Fruit fly (Drosophila melanogaster): Measurements from ENCODE around the gene CG33290.

CG33290 gene

DNA sequence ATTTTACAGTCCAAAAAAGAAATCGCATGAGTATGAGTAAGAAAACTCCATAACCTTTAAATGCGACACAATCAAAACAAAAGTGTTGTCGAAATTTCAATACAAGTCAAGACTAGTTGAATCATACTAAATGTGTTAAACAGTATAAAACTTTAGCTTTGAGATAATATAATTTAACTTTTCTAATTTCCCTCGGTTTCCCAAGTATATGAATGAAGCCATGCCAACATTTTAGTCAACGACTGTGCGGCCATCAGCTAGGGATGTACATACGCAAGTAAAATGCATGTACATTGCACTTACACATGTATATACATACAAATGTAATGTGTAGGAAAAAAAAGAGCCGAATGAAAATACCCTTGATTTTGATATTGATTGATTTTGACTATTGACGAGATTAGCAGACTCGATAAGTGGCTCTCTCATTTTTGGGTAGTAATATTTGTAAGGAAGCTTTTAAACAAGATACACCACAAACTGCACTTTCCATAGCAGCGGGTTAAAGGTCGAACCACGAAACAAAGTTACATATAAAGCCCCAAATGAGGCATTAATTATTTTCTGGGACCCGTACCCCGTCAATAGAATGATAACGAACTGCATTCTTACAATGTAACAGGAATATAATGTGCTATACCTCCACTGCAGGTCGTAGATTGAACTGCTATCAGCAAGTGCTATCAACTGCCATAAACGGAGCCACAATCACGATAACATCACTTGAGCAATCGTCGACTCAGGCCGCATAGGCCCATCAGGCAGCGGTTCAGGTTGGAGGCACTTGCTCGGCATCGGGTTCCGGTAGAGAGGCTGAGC, 17.9 kb upstream of the CG33290 start (continued):
- peak; percentile 20 for TF ChIP-seq CG17829 (tag; optimal IDR thresholded peaks at IDR 0.05)
- TF ChIP-seq ranshi (GFP tag; IDR thresholded peaks at IDR 0.05) = no peak
- TF ChIP-seq CG17361 (GFP tag; IDR thresholded peaks at IDR 0.05) = 0 out of 3 replicates have a peak, but pooled peaks have one; percentile 35
- TF ChIP-seq CG18262 (tag; optimal IDR thresholded peaks at IDR 0.05) = peak; percentile 12
- TF ChIP-seq Xbp1 (GFP tag; optimal IDR thresholded peaks at IDR 0.05) = no peak
- no peak for TF ChIP-seq gro (GFP tag; optimal IDR thresholded peaks at IDR 0.05)
- TF ChIP-seq Asciz (GFP tag; optimal IDR thresholded peaks at IDR 0.05) = no peak
- no peak for TF ChIP-seq lov (optimal IDR thresholded peaks at IDR 0.05)
- TF ChIP-seq lov (GFP tag; IDR thresholded peaks at IDR 0.05) = no peak
- TF ChIP-seq gce (GFP tag; IDR thresholded peaks at IDR 0.05) = no peak
- TF ChIP-seq psq (GFP tag; optimal IDR thresholded peaks at IDR 0.05) = no peak
- peak; percentile 4 for TF ChIP-seq pho (GFP tag; optimal IDR thresholded peaks at IDR 0.05)
- peak; percentile 33 for TF ChIP-seq CG10979 (tag; optimal IDR thresholded peaks at IDR 0.05)
- TF ChIP-seq CG2712 (tag; optimal IDR thresholded peaks at IDR 0.05) = peak; percentile 38
- peak in 1 of 2 experiments; percentile 97 for TF ChIP-seq Hr78 (GFP tag; optimal IDR thresholded peaks at IDR 0.05)
- peak; percentile 45 for TF ChIP-seq Ets65A (GFP tag)
- no peak for TF ChIP-seq CG8359 (GFP tag; optimal IDR thresholded peaks at IDR 0.05; ENCODE audit: borderline replicate concordance)
- TF ChIP-seq CG17359 (tag; optimal IDR thresholded peaks at IDR 0.05) = peak; percentile 9
- TF ChIP-seq Xrp1 (GFP tag; IDR thresholded peaks at IDR 0.05) = peak; percentile 10; the same call in 1 of the 2 replicates
- TF ChIP-seq pnt (GFP tag; optimal IDR thresholded peaks at IDR 0.05) = no peak
- no peak for TF ChIP-seq schlank (tag; optimal IDR thresholded peaks at IDR 0.05)
- 0 out of 2 replicates have a peak, but pooled peaks have one; percentile 9 for TF ChIP-seq CG32767 (GFP tag; IDR thresholded peaks at IDR 0.05)
- TF ChIP-seq CG2199 (GFP tag; IDR thresholded peaks at IDR 0.05) = 0 out of 3 replicates have a peak, but pooled peaks have one; percentile 20
- no peak for TF ChIP-seq CG17186 (GFP tag; optimal IDR thresholded peaks at IDR 0.05)
- TF ChIP-seq Med (GFP tag) = peak; percentile 22
- no peak for TF ChIP-seq CG12071 (GFP tag; optimal IDR thresholded peaks at IDR 0.05)
- TF ChIP-seq CG2875 (GFP tag; optimal IDR thresholded peaks at IDR 0.05) = peak; percentile 26
- TF ChIP-seq CG1529 (GFP tag; optimal IDR thresholded peaks at IDR 0.05) = peak; percentile 17
- no peak for TF ChIP-seq CG4282 (GFP tag; optimal IDR thresholded peaks at IDR 0.05)

DNA sequence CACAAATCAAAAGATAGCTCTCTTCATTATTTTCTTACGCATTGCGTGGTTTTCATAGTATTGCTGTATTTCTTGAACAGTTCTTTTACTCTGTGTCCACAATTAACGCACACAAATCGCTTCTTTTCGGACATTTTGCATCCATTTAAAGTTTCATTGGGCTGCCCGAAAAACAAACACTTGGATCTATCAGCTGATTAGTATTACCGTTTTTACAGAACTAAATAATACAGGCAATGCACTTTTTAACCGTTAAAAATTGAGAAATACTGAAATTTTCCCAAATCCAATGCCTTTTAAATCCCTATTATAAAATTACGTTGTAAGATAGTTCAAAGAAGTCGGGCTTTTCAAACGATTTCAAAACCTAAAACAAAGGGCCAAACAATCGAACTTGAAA, 13.1 kb upstream of the CG33290 start, which contains the start of gene Arv1:
Arv1 (minus strand) TSS at position 226 of the 400 bp plus-strand sequence.
- TF ChIP-seq CG14710 (tag; optimal IDR thresholded peaks at IDR 0.05) (peak; percentile 7), crp (GFP tag; optimal IDR thresholded peaks at IDR 0.05) (peak; percentile 19 to 83), CG30020 (tag; optimal IDR thresholded peaks at IDR 0.05) (peak; percentile 48), ash1 (GFP tag; optimal IDR thresholded peaks at IDR 0.05) (no peak), stwl (tag; optimal IDR thresholded peaks at IDR 0.05) (peak; percentile 57), trem (tag; optimal IDR thresholded peaks at IDR 0.05) (peak; percentile 27), Dp (GFP tag; optimal IDR thresholded peaks at IDR 0.05) (peak; percentile 30), Pdp1 (GFP tag; optimal IDR thresholded peaks at IDR 0.05) (peak in 1 of 2 experiments; percentile 7), CG13287 (GFP tag; IDR thresholded peaks at IDR 0.05; ENCODE audit: partially characterized antibody) (peak; percentile 19; the same call in 1 of the 2 replicates), gsb (GFP tag; IDR thresholded peaks at IDR 0.05) (no peak), Hr39 (optimal IDR thresholded peaks at IDR 0.05) (no peak), BEAF-32 (GFP tag; optimal IDR thresholded peaks at IDR 0.05) (peak; percentile 9), gfzf (GFP tag; optimal IDR thresholded peaks at IDR 0.05) (peak; percentile 81), E2f2 (GFP tag; IDR thresholded peaks at IDR 0.05) (peak; percentile 29; the same call in 1 of the 2 replicates), CkIIα-i1 (GFP tag; IDR thresholded peaks at IDR 0.05) (no peak), Opbp (GFP tag; IDR thresholded peaks at IDR 0.05; ENCODE audit: partially characterized antibody) (peak; percentile 14; the same call in 1 of the 3 replicates), YL-1 (GFP tag; optimal IDR thresholded peaks at IDR 0.05) (peak; percentile 53), chinmo (GFP tag; IDR thresholded peaks at IDR 0.05; ENCODE audit: partially characterized antibody) (peak; percentile 72; the same call in 1 of the 4 replicates), CG1603 (tag; optimal IDR thresholded peaks at IDR 0.05) (peak; percentile 28), pzg (GFP tag; optimal IDR thresholded peaks at IDR 0.05) (peak; percentile 44)

Measured in whole organism, embryonic.